Fruit fly (Drosophila melanogaster): ENCODE results near the gene bocks.

The bocks gene

DNA sequence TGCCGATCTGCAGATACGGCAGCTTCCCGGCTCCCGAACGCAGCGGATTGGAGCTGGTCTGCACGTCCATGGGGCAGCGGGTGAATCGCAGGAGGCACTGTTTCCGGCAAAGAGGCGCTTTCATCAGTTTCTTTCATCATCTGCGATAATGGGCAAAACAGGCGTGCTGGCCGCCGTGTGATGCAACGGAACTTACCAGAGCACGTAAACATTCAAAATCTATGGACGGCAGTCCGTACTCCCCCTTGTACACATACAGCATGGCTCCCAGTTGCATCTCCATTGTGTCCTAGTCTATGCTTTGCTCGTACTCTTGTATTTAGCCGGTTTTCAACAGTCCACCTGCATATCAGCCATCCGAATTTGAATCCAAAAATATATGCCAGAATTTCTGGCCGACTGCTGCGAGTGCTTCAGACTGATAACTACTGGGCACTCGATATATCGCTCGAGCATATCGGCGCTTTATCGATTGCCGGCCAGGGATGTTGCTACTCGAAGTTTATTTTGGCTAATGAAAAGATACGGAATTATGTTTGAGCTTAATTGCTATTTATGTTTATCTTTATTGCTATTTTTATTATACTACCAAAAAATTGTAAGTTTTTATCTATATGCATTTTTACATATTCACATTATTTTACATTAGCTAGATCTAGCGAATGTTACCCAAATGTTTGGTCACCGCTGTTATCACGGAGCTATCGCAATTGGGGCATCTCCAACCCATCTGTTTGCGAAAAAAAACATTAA, 27.4 kb downstream of the bocks start, which contains the start of the genes CG9393 and Vps45 (continued):
- TF ChIP-seq NC2α (GFP tag; optimal IDR thresholded peaks at IDR 0.05) (peak; percentile 29), chn (GFP tag; optimal IDR thresholded peaks at IDR 0.05) (peak; percentile 83), CG7556 (GFP tag; optimal IDR thresholded peaks at IDR 0.05) (peak; percentile 50), lola (GFP tag; optimal IDR thresholded peaks at IDR 0.05) (peak in 1 of 3 experiments; percentile 56), usp (GFP tag; optimal IDR thresholded peaks at IDR 0.05) (no peak), bab2 (GFP tag; optimal IDR thresholded peaks at IDR 0.05) (peak; percentile 63), CG15514 (GFP tag; optimal IDR thresholded peaks at IDR 0.05) (peak; percentile 67), CG4854 (GFP tag; optimal IDR thresholded peaks at IDR 0.05) (peak; percentile 43), Ssrp (tag; optimal IDR thresholded peaks at IDR 0.05) (peak; percentile 47), zfh2 (GFP tag; optimal IDR thresholded peaks at IDR 0.05) (peak; percentile 79), Sry-β (GFP tag; optimal IDR thresholded peaks at IDR 0.05) (peak; percentile 96), psq (GFP tag; optimal IDR thresholded peaks at IDR 0.05) (peak; percentile 26), CG8359 (GFP tag; optimal IDR thresholded peaks at IDR 0.05; ENCODE audit: borderline replicate concordance) (no peak), zen2 (GFP tag; IDR thresholded peaks at IDR 0.05; ENCODE audit: partially characterized antibody) (peak; percentile 81), CG3281 (GFP tag; optimal IDR thresholded peaks at IDR 0.05) (no peak), Fer3 (tag; optimal IDR thresholded peaks at IDR 0.05) (peak; percentile 41), CG34376 (GFP tag; optimal IDR thresholded peaks at IDR 0.05) (peak; percentile 72), jumu (GFP tag; optimal IDR thresholded peaks at IDR 0.05) (peak; percentile 62), CG12104 (GFP tag; optimal IDR thresholded peaks at IDR 0.05) (peak; percentile 27), CHES-1-like (GFP tag; optimal IDR thresholded peaks at IDR 0.05) (peak; percentile 54), CG9932 (GFP tag; IDR thresholded peaks at IDR 0.05) (peak; percentile 84), toy (GFP tag; IDR thresholded peaks at IDR 0.05) (no peak), ERR (GFP tag; optimal IDR thresholded peaks at IDR 0.05) (no peak), CG34422 (GFP tag; IDR thresholded peaks at IDR 0.05) (no peak; the same call in 2 of the 3 replicates), kni (GFP tag; optimal IDR thresholded peaks at IDR 0.05) (peak; percentile 59), nerfin-2 (GFP tag; IDR thresholded peaks at IDR 0.05; ENCODE audit: partially characterized antibody) (peak; percentile 94), CG8478 (optimal IDR thresholded peaks at IDR 0.05) (no peak), E2f2 (GFP tag; IDR thresholded peaks at IDR 0.05) (peak; percentile 63), Gug (GFP tag; IDR thresholded peaks at IDR 0.05) (peak; percentile 65; the same call in 2 of the 4 replicates), cato (GFP tag; optimal IDR thresholded peaks at IDR 0.05; ENCODE audit: borderline replicate concordance) (peak; percentile 20), dpn (GFP tag; optimal IDR thresholded peaks at IDR 0.05) (peak; percentile 77), emc (GFP tag; optimal IDR thresholded peaks at IDR 0.05) (peak; percentile 37), Dref (GFP tag; IDR thresholded peaks at IDR 0.05) (peak; percentile 91), CG10959 (GFP tag; IDR thresholded peaks at IDR 0.05) (no peak), CG1603 (tag; optimal IDR thresholded peaks at IDR 0.05) (no peak), gce (GFP tag; IDR thresholded peaks at IDR 0.05) (no peak), CG31388 (GFP tag; optimal IDR thresholded peaks at IDR 0.05) (peak; percentile 13), Med (GFP tag) (peak; percentile 90), wor (GFP tag; IDR thresholded peaks at IDR 0.05) (no peak), CG5180 (GFP tag; optimal IDR thresholded peaks at IDR 0.05) (no peak), dmrt99B (tag; optimal IDR thresholded peaks at IDR 0.05) (no peak), CG8290 (GFP tag; optimal IDR thresholded peaks at IDR 0.05) (peak; percentile 47), CG8290 (tag; optimal IDR thresholded peaks at IDR 0.05) (no peak), stc (GFP tag; IDR thresholded peaks at IDR 0.05) (0 out of 2 replicates have a peak, but pooled peaks have one; percentile 49), en (GFP tag; optimal IDR thresholded peaks at IDR 0.05) (no peak), CG2875 (GFP tag; optimal IDR thresholded peaks at IDR 0.05) (no peak), ci (GFP tag; IDR thresholded peaks at IDR 0.05) (no peak), CG31365 (tag; optimal IDR thresholded peaks at IDR 0.05) (no peak), CG3065 (GFP tag; optimal IDR thresholded peaks at IDR 0.05) (peak; percentile 48), h (optimal IDR thresholded peaks at IDR 0.05) (no peak)

Data from whole organism, embryonic.